Worm (Caenorhabditis elegans): ENCODE results near the gene T18D3.9.

DNA sequence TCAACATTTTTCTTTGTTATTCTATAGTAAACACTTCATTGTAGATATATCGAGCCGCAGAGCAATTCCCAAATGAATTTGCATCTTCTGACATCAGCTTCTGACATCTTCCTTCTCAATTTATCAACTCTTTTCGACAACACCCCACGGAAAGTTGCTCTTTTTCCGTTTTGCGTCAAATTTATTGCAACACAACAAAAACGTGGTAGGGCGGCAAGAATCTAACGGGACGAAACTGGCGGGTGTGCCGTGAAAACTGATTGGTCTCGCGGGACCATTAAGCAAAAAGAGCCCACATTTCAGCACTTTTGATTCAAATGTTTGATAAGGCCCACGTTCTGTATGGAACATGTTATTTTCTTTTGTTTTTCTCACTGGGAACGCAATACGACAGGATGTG lies 49.5 kb downstream of the T18D3.9 start:
- TF ChIP-seq madf-3 (GFP tag; IDR thresholded peaks at IDR 0.05) (no peak), pha-4 (tag; optimal IDR thresholded peaks at IDR 0.05) (no peak), nfya-1 (tag; optimal IDR thresholded peaks at IDR 0.05; ENCODE audit: borderline replicate concordance, insufficient read depth) (no peak), C17E4.6 (GFP tag; IDR thresholded peaks at IDR 0.05) (no peak), lag-1 (GFP tag; IDR thresholded peaks at IDR 0.05) (no peak), him-1 (tag; optimal IDR thresholded peaks at IDR 0.05) (no peak), ztf-22 (GFP tag; optimal IDR thresholded peaks at IDR 0.05) (no peak), mes-4 (tag; optimal IDR thresholded peaks at IDR 0.05) (no peak), ama-1 (optimal IDR thresholded peaks at IDR 0.05) (no peak), ama-1 (GFP tag; optimal IDR thresholded peaks at IDR 0.05) (no peak), die-1 (tag; optimal IDR thresholded peaks at IDR 0.05) (no peak), dpl-1 (GFP tag; optimal IDR thresholded peaks at IDR 0.05) (no peak), nhr-179 (tag; optimal IDR thresholded peaks at IDR 0.05) (no peak), F49E8.2 (tag; optimal IDR thresholded peaks at IDR 0.05; ENCODE audit: insufficient read depth) (no peak)

Measured in whole organism, young adult.